Worm (Caenorhabditis elegans): ENCODE measurements around the gene hlh-15.

DNA sequence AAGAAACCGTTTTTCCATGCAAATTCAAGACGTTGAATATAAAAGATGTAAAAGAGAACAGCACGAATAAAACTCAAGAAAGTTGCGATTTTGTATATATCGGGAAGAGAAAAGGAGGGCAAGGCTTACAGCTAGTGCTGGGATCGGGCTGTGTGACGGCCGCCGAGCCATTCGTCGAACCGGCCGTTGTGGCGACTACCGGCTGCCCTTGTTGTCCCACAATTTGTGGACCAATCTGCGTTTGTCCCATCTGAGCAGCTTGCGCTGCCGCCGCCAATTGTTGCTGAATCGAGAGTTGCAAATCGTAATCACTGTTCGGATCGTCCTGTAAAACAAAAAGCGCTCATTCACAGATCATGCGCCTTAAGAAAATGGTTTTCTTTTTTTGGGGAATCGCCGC, 34.0 kb upstream of the hlh-15 start:
- no peak for TF ChIP-seq snpc-4 (tag; optimal IDR thresholded peaks at IDR 0.05)
- no peak for TF ChIP-seq dmd-8 (GFP tag; IDR thresholded peaks at IDR 0.05)
- TF ChIP-seq pqm-1 (tag; optimal IDR thresholded peaks at IDR 0.05) = no peak

All from whole organism, L4 larva.